Worm (Caenorhabditis elegans) whole organism, mixed stage, embryonic: ENCODE results near the gene gcy-34.

Source experiments
- nhr-76 ChIP-seq: sonication (generic microtip); optimal IDR thresholded peaks from 2 replicates; lab custom pipeline; 2017; ENCODE audit warnings: missing biosample characterization, missing genetic modification characterization
- snpc-4 ChIP-seq: fragments of 150-350 bp; optimal IDR thresholded peaks from 2 replicates; lab custom pipeline; 2014; ENCODE audit warnings: missing biosample characterization, missing genetic modification characterization

DNA sequence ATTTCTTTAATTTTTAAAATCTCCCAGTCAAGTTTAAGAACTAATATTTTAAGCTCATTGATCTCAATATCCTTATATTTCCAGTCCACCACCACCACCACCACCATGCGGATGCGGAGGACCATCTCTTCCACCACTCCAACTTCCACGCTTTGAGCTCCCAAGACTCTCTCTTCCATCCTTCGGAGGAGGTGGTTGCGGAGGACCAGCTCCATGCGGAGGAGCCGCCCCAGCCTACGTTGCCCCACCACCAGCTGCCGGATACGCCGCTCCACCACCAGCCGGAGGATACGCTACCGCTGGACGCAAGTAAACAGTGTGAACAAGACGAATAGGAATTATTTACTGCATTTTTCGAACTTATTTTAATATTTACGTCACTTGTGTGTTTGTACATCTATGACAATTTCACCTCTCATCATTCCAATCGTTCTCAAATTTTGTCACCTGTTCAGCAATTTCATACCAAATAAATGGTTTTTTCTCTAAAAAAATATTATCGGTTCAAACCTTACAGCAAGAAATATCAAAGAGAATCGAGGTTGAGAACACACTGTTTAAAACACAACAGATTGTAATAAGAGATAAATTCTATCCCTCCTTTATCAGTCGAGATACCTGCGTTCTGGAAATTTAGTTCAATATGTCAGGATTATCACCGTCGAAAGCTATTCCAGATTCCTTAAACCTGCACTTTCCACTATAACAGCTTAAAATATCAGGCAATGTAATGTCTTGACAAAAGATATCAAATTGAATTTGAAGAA lies 25.7 kb upstream of the gcy-34 start:
- TF ChIP-seq snpc-4 (no peak), nhr-76 (tag; lab: Kevin White, UChicago) (no peak)
